Worm (Caenorhabditis elegans) whole organism, late embryonic: ENCODE data around the gene F55G11.8.

Experiments
- C08G9.2 ChIP-seq: sonication (generic microtip); optimal IDR thresholded peaks from 2 replicates; lab custom pipeline; 2016; ENCODE audit warnings: mild to moderate bottlenecking, missing genetic modification characterization, moderate library complexity, missing compliant biosample characterization
- C38D4.7 ChIP-seq: fragments of 200-800 bp; sonication (Bioruptor generic); optimal IDR thresholded peaks from 2 replicates; lab custom pipeline; 2018; ENCODE audit warnings: mild to moderate bottlenecking, missing genetic modification characterization, moderate library complexity, missing compliant biosample characterization
- K02D7.2 ChIP-seq: sonication (generic microtip); optimal IDR thresholded peaks from 2 replicates; lab custom pipeline; 2017; ENCODE audit warnings: mild to moderate bottlenecking, missing genetic modification characterization, missing compliant biosample characterization
- ceh-14 ChIP-seq: sonication (generic microtip); optimal IDR thresholded peaks from 2 replicates; lab custom pipeline; 2016; ENCODE audit warnings: missing genotype, missing genetic modification characterization, missing compliant biosample characterization
- ceh-2 ChIP-seq: sonication (generic microtip); optimal IDR thresholded peaks from 2 replicates; lab custom pipeline; 2016; ENCODE audit warnings: missing genotype, missing genetic modification characterization, missing compliant biosample characterization
- ceh-22 ChIP-seq: sonication (generic microtip); optimal IDR thresholded peaks from 2 replicates; lab custom pipeline; 2017; ENCODE audit warnings: missing biosample characterization, missing genetic modification characterization
- ceh-30 ChIP-seq: fragments of 150-350 bp; optimal IDR thresholded peaks from 2 replicates; lab custom pipeline; 2014; ENCODE audit warnings: missing biosample characterization, missing genetic modification characterization
- ceh-31 ChIP-seq: sonication (generic microtip); optimal IDR thresholded peaks from 2 replicates; lab custom pipeline; 2016; ENCODE audit warnings: missing genetic modification characterization, missing compliant biosample characterization
- ceh-34 ChIP-seq: sonication (generic microtip); optimal IDR thresholded peaks from 2 replicates; lab custom pipeline; 2016; ENCODE audit warnings: mild to moderate bottlenecking, missing genetic modification characterization, missing compliant biosample characterization
- ceh-48 ChIP-seq: sonication (generic microtip); optimal IDR thresholded peaks from 2 replicates; lab custom pipeline; 2016; ENCODE audit warnings: missing genetic modification characterization, inconsistent platforms, missing compliant biosample characterization
- ceh-6 ChIP-seq: fragments of 200-800 bp; sonication (Bioruptor generic); optimal IDR thresholded peaks from 2 replicates; lab custom pipeline; 2018; ENCODE audit warnings: mild to moderate bottlenecking, missing genetic modification characterization, missing compliant biosample characterization
- ceh-9 ChIP-seq: sonication (generic microtip); optimal IDR thresholded peaks from 2 replicates; lab custom pipeline; 2016; ENCODE audit warnings: mild to moderate bottlenecking, missing genetic modification characterization, inconsistent platforms, missing compliant biosample characterization
- elt-2 ChIP-seq: sonication (generic microtip); optimal IDR thresholded peaks from 2 replicates; lab custom pipeline; 2016; ENCODE audit warnings: missing genetic modification reagents, missing genetic modification characterization, missing compliant biosample characterization
- elt-4 ChIP-seq: sonication (generic microtip); optimal IDR thresholded peaks from 2 replicates; lab custom pipeline; 2016; ENCODE audit warnings: missing genetic modification characterization, missing compliant biosample characterization
- ets-4 ChIP-seq: sonication (generic microtip); optimal IDR thresholded peaks from 2 replicates; lab custom pipeline; 2016; ENCODE audit warnings: missing genetic modification characterization, missing compliant biosample characterization
- eyg-1 ChIP-seq: sonication (generic microtip); optimal IDR thresholded peaks from 2 replicates; lab custom pipeline; 2016; ENCODE audit warnings: missing genotype, missing genetic modification characterization, missing compliant biosample characterization
- fkh-10 ChIP-seq: fragments of 150-350 bp; optimal IDR thresholded peaks from 2 replicates; lab custom pipeline; 2014; ENCODE audit warnings: missing biosample characterization, missing genetic modification reagents, missing genetic modification characterization
- hlh-15 ChIP-seq: sonication (generic microtip); optimal IDR thresholded peaks from 2 replicates; lab custom pipeline; 2016; ENCODE audit warnings: missing genetic modification characterization, missing compliant biosample characterization
- hlh-30 ChIP-seq: sonication (generic microtip); optimal IDR thresholded peaks from 2 replicates; lab custom pipeline; 2017; ENCODE audit warnings: antibody characterized with exemption, missing genetic modification characterization, missing compliant biosample characterization; ENCODE audit not compliant: insufficient read depth
- hlh-8 ChIP-seq: sonication (generic microtip); optimal IDR thresholded peaks from 2 replicates; lab custom pipeline; 2016; ENCODE audit warnings: missing genotype, missing genetic modification characterization, missing compliant biosample characterization
- lin-11 ChIP-seq: fragments of 200-800 bp; sonication (Bioruptor generic); optimal IDR thresholded peaks from 2 replicates; lab custom pipeline; 2018; ENCODE audit warnings: mild to moderate bottlenecking, missing genetic modification characterization, missing compliant biosample characterization
- nfya-1 ChIP-seq: sonication (generic microtip); optimal IDR thresholded peaks from 2 replicates; lab custom pipeline; 2017; ENCODE audit warnings: missing genetic modification characterization, mild to moderate bottlenecking, missing compliant biosample characterization, antibody characterized with exemption, moderate library complexity
- npax-4 ChIP-seq: sonication (generic microtip); optimal IDR thresholded peaks from 2 replicates; lab custom pipeline; 2016; ENCODE audit warnings: missing genetic modification characterization, missing compliant biosample characterization
- odd-2 ChIP-seq: sonication (generic microtip); optimal IDR thresholded peaks from 2 replicates; lab custom pipeline; 2017; ENCODE audit warnings: antibody characterized with exemption, mild to moderate bottlenecking, missing genetic modification characterization, missing compliant biosample characterization
- pat-9 ChIP-seq: fragments of 200-800 bp; sonication (Bioruptor generic); optimal IDR thresholded peaks from 2 replicates; lab custom pipeline; 2018; ENCODE audit warnings: mild to moderate bottlenecking, missing genetic modification characterization, moderate library complexity, missing compliant biosample characterization
- pax-1 ChIP-seq: fragments of 150-350 bp; optimal IDR thresholded peaks from 2 replicates; lab custom pipeline; 2014; ENCODE audit warnings: missing biosample characterization, missing genetic modification characterization
- pros-1 ChIP-seq: fragments of 150-350 bp; optimal IDR thresholded peaks from 2 replicates; lab custom pipeline; 2014; ENCODE audit warnings: missing biosample characterization, missing genetic modification reagents, missing genetic modification characterization
- sdc-2 ChIP-seq: sonication (generic microtip); optimal IDR thresholded peaks from 2 replicates; lab custom pipeline; 2016; ENCODE audit warnings: missing genotype, missing genetic modification characterization, missing compliant biosample characterization
- sox-4 ChIP-seq: sonication (generic microtip); optimal IDR thresholded peaks from 2 replicates; lab custom pipeline; 2017; ENCODE audit warnings: mild to moderate bottlenecking, missing genetic modification characterization, inconsistent platforms, missing compliant biosample characterization
- syd-9 ChIP-seq: sonication (generic microtip); optimal IDR thresholded peaks from 2 replicates; lab custom pipeline; 2016; ENCODE audit warnings: mild to moderate bottlenecking, missing genetic modification characterization, moderate library complexity, missing compliant biosample characterization
- tbx-2 ChIP-seq: sonication (generic microtip); optimal IDR thresholded peaks from 2 replicates; lab custom pipeline; 2016; ENCODE audit warnings: missing genetic modification characterization, missing compliant biosample characterization
- ttx-3 ChIP-seq: sonication (generic microtip); optimal IDR thresholded peaks from 2 replicates; lab custom pipeline; 2016; ENCODE audit warnings: missing genetic modification reagents, missing genetic modification characterization, missing compliant biosample characterization
- unc-3 ChIP-seq, 2 experiments: fragments of 200-800 bp in 1 of 2; sonication (Bioruptor generic) in 1 of 2; sonication (generic microtip) in 1 of 2; conservative IDR thresholded peaks in 1 of 2; optimal IDR thresholded peaks in 1 of 2; 2 replicates each; pipeline versions ENCODE4 v1.3.6 to Lab custom; 2016 to 2022; ENCODE audit warnings: missing compliant biosample characterization in 2 of 2, missing genetic modification characterization in 2 of 2, missing genetic modification reagents in 1 of 2
- unc-42 ChIP-seq: sonication (generic microtip); optimal IDR thresholded peaks from 2 replicates; lab custom pipeline; 2016; ENCODE audit warnings: missing genotype, missing genetic modification characterization, missing compliant biosample characterization
- unc-86 ChIP-seq: sonication (generic microtip); optimal IDR thresholded peaks from 2 replicates; lab custom pipeline; 2016; ENCODE audit warnings: missing genetic modification characterization, missing compliant biosample characterization
- zip-5 ChIP-seq: sonication (generic microtip); optimal IDR thresholded peaks from 2 replicates; lab custom pipeline; 2016; ENCODE audit warnings: missing genetic modification characterization, missing compliant biosample characterization
- ztf-16 ChIP-seq: sonication (generic microtip); optimal IDR thresholded peaks from 2 replicates; lab custom pipeline; 2017; ENCODE audit warnings: missing genetic modification characterization, missing compliant biosample characterization

F55G11.8 gene

ce11 chrIV:12942633-12943032 lies 20.0 kb upstream of the F55G11.8 start, which contains the start of gene dct-19:
Gene dct-19 (plus strand): TSS chrIV:12942933.
- TF ChIP-seq npax-4 (tag; lab: Kevin White, UChicago) (no peak), ceh-14 (tag; lab: Kevin White, UChicago) (no peak), pat-9 (no peak), pax-1 (tag; lab: Kevin White, UChicago) (no peak), ets-4 (tag; lab: Kevin White, UChicago) (no peak), ceh-34 (no peak), ceh-30 (no peak), ceh-31 (tag; lab: Kevin White, UChicago) (no peak)

- TF ChIP-seq ttx-3 (tag; lab: Kevin White, UChicago): no peak
- no peak for TF ChIP-seq lin-11 (tag; lab: Kevin White, UChicago)
- TF ChIP-seq ceh-22 (tag; lab: Kevin White, UChicago): no peak
- TF ChIP-seq hlh-15 (tag; lab: Kevin White, UChicago): no peak
- TF ChIP-seq tbx-2 (tag; lab: Kevin White, UChicago): no peak
- TF ChIP-seq ceh-6 (GFP tag; lab: Kevin White, UChicago): no peak
- TF ChIP-seq ztf-16: no peak
- no peak for TF ChIP-seq sox-4 (tag; lab: Kevin White, UChicago)
- no peak for TF ChIP-seq K02D7.2 (tag; lab: Kevin White, UChicago)
- no peak for TF ChIP-seq elt-2 (tag; lab: Kevin White, UChicago)
- TF ChIP-seq odd-2 (tag; lab: Kevin White, UChicago): no peak
- no peak for TF ChIP-seq ceh-31 (tag; lab: Kevin White, UChicago)
- TF ChIP-seq C08G9.2 (tag; lab: Kevin White, UChicago): no peak
- no peak for TF ChIP-seq pax-1 (tag; lab: Kevin White, UChicago)
- TF ChIP-seq C38D4.7 (GFP tag; lab: Kevin White, UChicago): no peak
- no peak for TF ChIP-seq unc-42 (tag; lab: Kevin White, UChicago)
- no peak for TF ChIP-seq ceh-14 (tag; lab: Kevin White, UChicago)
- no peak for TF ChIP-seq npax-4 (tag; lab: Kevin White, UChicago)
- no peak for TF ChIP-seq elt-4 (tag; lab: Kevin White, UChicago)
Measured at ce11 chrIV:12946488-12946887, 16.1 kb upstream of the F55G11.8 start, which contains the start of gene F55G11.1. Gene F55G11.1 (minus strand): TSS chrIV:12946588.

ce11 chrIV:12948470-12948869 lies 14.1 kb upstream of the F55G11.8 start, which contains the start of gene F55G11.10:
Gene F55G11.10 (plus strand): TSS chrIV:12948770.
- TF ChIP-seq ztf-16 (no peak), eyg-1 (no peak), hlh-30 (tag; lab: Kevin White, UChicago) (no peak), fkh-10 (GFP tag; lab: Kevin White, UChicago) (no peak), ceh-9 (tag; lab: Kevin White, UChicago) (no peak), unc-86 (tag; lab: Kevin White, UChicago) (no peak), unc-3 (GFP tag; conservative IDR thresholded peaks at IDR 0.05; lab: Robert Waterston, UW) (no peak), unc-3 (tag; optimal IDR thresholded peaks at IDR 0.05; lab: Kevin White, UChicago) (no peak), hlh-15 (tag; lab: Kevin White, UChicago) (no peak), syd-9 (no peak), sdc-2 (tag; lab: Kevin White, UChicago) (no peak), zip-5 (tag; lab: Kevin White, UChicago) (no peak), nfya-1 (tag; lab: Kevin White, UChicago) (no peak), ceh-2 (no peak), hlh-8 (tag; lab: Kevin White, UChicago) (no peak)

- TF ChIP-seq pros-1 (tag; lab: Kevin White, UChicago) (no peak), ceh-48 (tag; lab: Kevin White, UChicago) (no peak), sdc-2 (tag; lab: Kevin White, UChicago) (no peak)
Measured at ce11 chrIV:12957730-12958129, 4.9 kb upstream of the F55G11.8 start, which contains the start of gene F55G11.6. Gene F55G11.6 (plus strand): TSS chrIV:12958030.
